Worm (Caenorhabditis elegans) whole organism, late embryonic: Measurements from ENCODE around the gene glb-34.

Source experiments
- C08G9.2 ChIP-seq: sonication (generic microtip); optimal IDR thresholded peaks from 2 replicates; lab custom pipeline; 2016; ENCODE audit warnings: mild to moderate bottlenecking, missing genetic modification characterization, moderate library complexity, missing compliant biosample characterization
- K09A11.1 ChIP-seq: sonication (generic microtip); optimal IDR thresholded peaks from 2 replicates; lab custom pipeline; 2017; ENCODE audit warnings: antibody characterized with exemption, mild to moderate bottlenecking, missing genetic modification characterization, missing compliant biosample characterization; ENCODE audit not compliant: insufficient read depth
- T23F11.4 ChIP-seq: fragments of 200-800 bp; sonication (Bioruptor generic); optimal IDR thresholded peaks from 2 replicates; lab custom pipeline; 2018; ENCODE audit warnings: mild to moderate bottlenecking, missing genetic modification characterization, missing compliant biosample characterization
- dve-1 ChIP-seq: sonication (generic microtip); optimal IDR thresholded peaks from 2 replicates; lab custom pipeline; 2017; ENCODE audit warnings: antibody characterized with exemption, mild to moderate bottlenecking, missing genetic modification characterization, missing compliant biosample characterization
- elt-4 ChIP-seq: sonication (generic microtip); optimal IDR thresholded peaks from 2 replicates; lab custom pipeline; 2016; ENCODE audit warnings: missing genetic modification characterization, missing compliant biosample characterization
- ets-4 ChIP-seq: sonication (generic microtip); optimal IDR thresholded peaks from 2 replicates; lab custom pipeline; 2016; ENCODE audit warnings: missing genetic modification characterization, missing compliant biosample characterization
- hlh-13 ChIP-seq: fragments of 200-800 bp; sonication (Bioruptor generic); optimal IDR thresholded peaks from 2 replicates; lab custom pipeline; 2018; ENCODE audit warnings: mild to moderate bottlenecking, missing genetic modification characterization, missing compliant biosample characterization
- nhr-11 ChIP-seq: fragments of 150-350 bp; optimal IDR thresholded peaks from 2 replicates; lab custom pipeline; 2014; ENCODE audit warnings: missing biosample characterization, missing genetic modification characterization
- pag-3 ChIP-seq: sonication (generic microtip); optimal IDR thresholded peaks from 2 replicates; lab custom pipeline; 2016; ENCODE audit warnings: missing compliant biosample characterization, missing genetic modification characterization, borderline replicate concordance
- pha-2 ChIP-seq: sonication (generic microtip); optimal IDR thresholded peaks from 2 replicates; lab custom pipeline; 2017; ENCODE audit warnings: mild to moderate bottlenecking, missing genetic modification characterization, missing compliant biosample characterization
- pha-4 ChIP-seq: fragments of 150-350 bp; optimal IDR thresholded peaks from 2 replicates; lab custom pipeline; 2018; ENCODE audit warnings: missing biosample characterization, missing genetic modification reagents, missing genetic modification characterization
- pqm-1 ChIP-seq: sonication (generic microtip); optimal IDR thresholded peaks from 2 replicates; lab custom pipeline; 2016; ENCODE audit warnings: missing genetic modification characterization, missing compliant biosample characterization
- sox-2 ChIP-seq: fragments of 200-800 bp; sonication (Bioruptor generic); IDR thresholded peaks from 2 replicates; pipeline ENCODE4 v1.3.6; 2022; ENCODE audit warnings: missing genetic modification reagents, missing genetic modification characterization, missing compliant biosample characterization

DNA sequence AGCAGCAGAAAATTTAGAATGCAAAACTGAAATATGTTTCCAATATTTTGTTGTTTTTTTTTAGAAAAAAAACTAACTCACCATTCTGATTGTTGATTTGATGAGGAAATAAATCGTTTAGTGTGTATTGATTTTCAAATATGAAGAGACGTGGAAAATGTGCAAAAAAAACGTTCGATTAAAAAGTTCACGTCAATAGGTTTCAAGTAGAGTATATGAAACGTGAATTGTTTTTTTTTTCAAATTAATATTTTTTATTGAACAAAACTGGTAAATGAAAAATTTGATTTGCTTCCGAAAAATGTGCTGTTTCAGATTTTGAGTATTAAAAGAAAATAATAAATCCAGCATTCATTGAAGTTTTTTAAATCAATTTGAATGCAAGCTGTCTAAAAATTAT, 8.4 kb upstream of the glb-34 start, which contains the start of gene irld-18:
- TF ChIP-seq C08G9.2 (tag; lab: Kevin White, UChicago) (no peak), elt-4 (tag; lab: Kevin White, UChicago) (no peak), pqm-1 (tag; lab: Kevin White, UChicago) (no peak), sox-2 (GFP tag; lab: Robert Waterston, UW) (no peak), T23F11.4 (no peak), hlh-13 (GFP tag; lab: Kevin White, UChicago) (no peak), dve-1 (no peak), nhr-11 (tag; lab: Kevin White, UChicago) (no peak), pag-3 (tag; lab: Kevin White, UChicago) (no peak), ets-4 (tag; lab: Kevin White, UChicago) (no peak), pha-4 (no peak), pha-2 (tag; lab: Kevin White, UChicago) (no peak), K09A11.1 (tag; lab: Kevin White, UChicago) (no peak)
